Worm (Caenorhabditis elegans): ENCODE measurements around the gene ZK512.7.

- no peak for TF ChIP-seq pqm-1 (tag; optimal IDR thresholded peaks at IDR 0.05)
- TF ChIP-seq skn-1 (tag; optimal IDR thresholded peaks at IDR 0.05): no peak
- no peak for TF ChIP-seq unc-39 (tag; optimal IDR thresholded peaks at IDR 0.05)
- no peak for TF ChIP-seq fos-1 (tag; optimal IDR thresholded peaks at IDR 0.05)
- no peak for TF ChIP-seq fkh-2 (tag; optimal IDR thresholded peaks at IDR 0.05)
- TF ChIP-seq nhr-11 (tag; optimal IDR thresholded peaks at IDR 0.05): no peak
- no peak for TF ChIP-seq ceh-28 (tag; optimal IDR thresholded peaks at IDR 0.05)
Measured at ce11 chrIII:9101212-9101611, 37.3 kb downstream of the ZK512.7 start, which contains the start of gene ZK507.1.

All from whole organism, L3 larva.